Worm (Caenorhabditis elegans) whole organism, late embryonic: ENCODE measurements around the gene T05B9.1.

Source experiments
- hlh-30 ChIP-seq: sonication (generic microtip); optimal IDR thresholded peaks from 2 replicates; lab custom pipeline; 2017; ENCODE audit warnings: antibody characterized with exemption, missing genetic modification characterization, missing compliant biosample characterization; ENCODE audit not compliant: insufficient read depth
- tbx-7 ChIP-seq: sonication (generic microtip); optimal IDR thresholded peaks from 2 replicates; lab custom pipeline; 2016; ENCODE audit warnings: missing genotype, missing genetic modification characterization, missing compliant biosample characterization
- zip-5 ChIP-seq: sonication (generic microtip); optimal IDR thresholded peaks from 2 replicates; lab custom pipeline; 2016; ENCODE audit warnings: missing genetic modification characterization, missing compliant biosample characterization

DNA sequence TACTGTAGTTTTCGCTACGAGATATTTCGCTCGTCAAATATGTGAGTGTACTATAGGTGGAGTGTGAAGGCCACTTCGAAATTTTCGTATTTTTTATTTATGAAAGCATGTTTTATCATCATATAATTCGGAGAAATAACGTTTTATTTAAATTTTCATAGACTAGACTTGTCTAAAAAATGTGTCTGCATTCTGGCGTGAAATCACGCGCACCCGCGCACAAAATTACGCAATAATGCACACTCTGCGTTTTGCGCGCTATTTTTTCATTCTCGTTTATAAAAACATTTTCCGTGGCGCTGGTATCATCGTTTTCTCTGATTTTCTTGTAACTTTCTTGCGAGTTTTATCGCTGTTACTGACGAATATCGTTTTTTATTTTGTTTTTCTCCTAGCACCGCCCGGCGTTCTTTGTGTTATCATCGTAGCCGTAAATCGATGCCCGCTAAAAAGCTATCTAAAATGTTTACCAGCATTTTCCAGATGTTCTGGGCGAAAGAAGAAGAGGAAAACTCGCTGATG, 36.3 kb upstream of the T05B9.1 start, which contains the start of gene saps-1:
- TF ChIP-seq zip-5 (tag; lab: Kevin White, UChicago) (no peak), tbx-7 (no peak), hlh-30 (tag; lab: Kevin White, UChicago) (no peak)
